Worm (Caenorhabditis elegans) whole organism, L1 larva: Measurements from ENCODE around the gene Y41E3.6.

ENCODE experiments used
- C04F5.9 ChIP-seq: sonication (generic microtip); optimal IDR thresholded peaks from 2 replicates; lab custom pipeline; 2016; ENCODE audit warnings: missing genetic modification characterization, missing compliant biosample characterization
- C16A3.4 ChIP-seq: fragments of 150-350 bp; optimal IDR thresholded peaks from 2 replicates; lab custom pipeline; 2014; ENCODE audit warnings: missing biosample characterization, missing genetic modification characterization
- F16B12.6 ChIP-seq: fragments of 150-350 bp; optimal IDR thresholded peaks from 2 replicates; lab custom pipeline; 2014; ENCODE audit warnings: missing biosample characterization, missing genetic modification characterization
- Y116A8C.19 ChIP-seq: sonication (generic microtip); optimal IDR thresholded peaks from 2 replicates; lab custom pipeline; 2016; ENCODE audit warnings: missing compliant biosample characterization, missing genetic modification characterization, borderline replicate concordance
- ama-1 ChIP-seq: fragments of 150-350 bp; optimal IDR thresholded peaks from 2 replicates; lab custom pipeline; 2014
- blmp-1 ChIP-seq: fragments of 150-350 bp; optimal IDR thresholded peaks from 2 replicates; lab custom pipeline; 2014; ENCODE audit warnings: missing biosample characterization, missing genetic modification characterization
- ceh-8 ChIP-seq: fragments of 200-800 bp; sonication (Bioruptor generic); optimal IDR thresholded peaks from 2 replicates; lab custom pipeline; 2018; ENCODE audit warnings: mild to moderate bottlenecking, missing genetic modification characterization, moderate library complexity, missing compliant biosample characterization
- ceh-82 ChIP-seq, 3 experiments: fragments of 150-350 bp in 1 of 3; sonication (generic microtip) in 2 of 3; optimal IDR thresholded peaks; 2 replicates each; lab custom pipeline; 2014 to 2017; ENCODE audit warnings: missing biosample characterization in 3 of 3, missing genetic modification characterization in 3 of 3
- ceh-90 ChIP-seq: sonication (generic microtip); optimal IDR thresholded peaks from 2 replicates; lab custom pipeline; 2016; ENCODE audit warnings: missing genetic modification characterization, missing compliant biosample characterization
- ces-1 ChIP-seq: fragments of 150-350 bp; optimal IDR thresholded peaks from 2 replicates; lab custom pipeline; 2014; ENCODE audit warnings: missing biosample characterization, missing genetic modification reagents, missing genetic modification characterization
- dpl-1 ChIP-seq, 3 experiments: fragments of 150-350 bp in 2 of 3; sonication (generic microtip) in 1 of 3; optimal IDR thresholded peaks; 2 replicates each; lab custom pipeline; 2014 to 2017; ENCODE audit warnings: missing biosample characterization in 3 of 3, missing genetic modification characterization in 3 of 3, missing genetic modification reagents in 3 of 3
- efl-1 ChIP-seq, 4 experiments: fragments of 150-350 bp; optimal IDR thresholded peaks in 3 of 4; peaks in 1 of 4; 1 replicate in 1 of 4; 2 replicates in 3 of 4; lab custom pipeline; 2014; ENCODE audit warnings: missing biosample characterization in 2 of 4, missing genetic modification characterization in 2 of 4, missing genetic modification reagents in 2 of 4
- efl-3 ChIP-seq: fragments of 200-800 bp; sonication (Bioruptor generic); optimal IDR thresholded peaks from 2 replicates; lab custom pipeline; 2018; ENCODE audit warnings: mild to moderate bottlenecking, missing genetic modification characterization, missing compliant biosample characterization
- egl-13 ChIP-seq: sonication (generic microtip); optimal IDR thresholded peaks from 2 replicates; lab custom pipeline; 2016; ENCODE audit warnings: missing genotype, missing genetic modification reagents, missing genetic modification characterization, missing compliant biosample characterization
- elt-3 ChIP-seq, 6 experiments: fragments of 150-350 bp in 1 of 6; sonication (generic microtip); optimal IDR thresholded peaks; 2 replicates each; lab custom pipeline; 2017 to 2018; ENCODE audit warnings: missing biosample characterization in 6 of 6, missing genetic modification characterization in 6 of 6, inconsistent platforms in 1 of 6
- ets-5 ChIP-seq: fragments of 200-800 bp; sonication (Bioruptor generic); IDR thresholded peaks from 2 replicates; pipeline ENCODE4 v1.3.6; 2022; ENCODE audit warnings: missing genetic modification characterization, missing compliant biosample characterization
- fkh-10 ChIP-seq: sonication (generic microtip); optimal IDR thresholded peaks from 2 replicates; lab custom pipeline; 2017; ENCODE audit warnings: missing biosample characterization, missing genetic modification reagents, missing genetic modification characterization
- fkh-4 ChIP-seq: sonication (generic microtip); optimal IDR thresholded peaks from 2 replicates; lab custom pipeline; 2016; ENCODE audit warnings: missing compliant biosample characterization, missing genetic modification characterization, borderline replicate concordance
- fkh-8 ChIP-seq: sonication (generic microtip); optimal IDR thresholded peaks from 2 replicates; lab custom pipeline; 2016; ENCODE audit warnings: mild to moderate bottlenecking, missing genetic modification characterization, missing compliant biosample characterization
- fos-1 ChIP-seq: fragments of 150-350 bp; optimal IDR thresholded peaks from 2 replicates; lab custom pipeline; 2014; ENCODE audit warnings: missing biosample characterization, missing genetic modification characterization
- hlh-17 ChIP-seq: fragments of 200-800 bp; sonication (Bioruptor generic); optimal IDR thresholded peaks from 2 replicates; lab custom pipeline; 2018; ENCODE audit warnings: missing genetic modification characterization, mild to moderate bottlenecking, missing compliant biosample characterization, moderate library complexity, borderline replicate concordance
- hlh-4 ChIP-seq: sonication (generic microtip); optimal IDR thresholded peaks from 2 replicates; lab custom pipeline; 2016; ENCODE audit warnings: mild to moderate bottlenecking, missing genetic modification characterization, missing compliant biosample characterization
- irx-1 ChIP-seq: sonication (generic microtip); optimal IDR thresholded peaks from 2 replicates; lab custom pipeline; 2016; ENCODE audit warnings: missing genetic modification characterization, missing compliant biosample characterization
- isw-1 ChIP-seq: fragments of 200-800 bp; sonication (Bioruptor generic); IDR thresholded peaks from 2 replicates; pipeline ENCODE4 v1.3.6; 2022; ENCODE audit warnings: missing genetic modification characterization, missing compliant biosample characterization
- lin-13 ChIP-seq: fragments of 150-350 bp; optimal IDR thresholded peaks from 2 replicates; lab custom pipeline; 2014; ENCODE audit warnings: missing biosample characterization, missing genetic modification reagents, missing genetic modification characterization
- lin-14 ChIP-seq: fragments of 200-800 bp; sonication (Bioruptor generic); optimal IDR thresholded peaks from 2 replicates; lab custom pipeline; 2018; ENCODE audit warnings: mild to moderate bottlenecking, missing genetic modification characterization, moderate library complexity, missing compliant biosample characterization
- lin-15B ChIP-seq: fragments of 150-350 bp; sonication (generic microtip); optimal IDR thresholded peaks from 3 replicates; lab custom pipeline; 2014; ENCODE audit warnings: missing biosample characterization, missing genetic modification characterization
- lir-3 ChIP-seq: sonication (generic microtip); optimal IDR thresholded peaks from 2 replicates; lab custom pipeline; 2016; ENCODE audit warnings: mild to moderate bottlenecking, missing genetic modification characterization, moderate library complexity, missing compliant biosample characterization; ENCODE audit not compliant: poor library complexity
- lsy-2 ChIP-seq, 2 experiments: fragments of 150-350 bp; optimal IDR thresholded peaks; 2 replicates each; lab custom pipeline; 2014; ENCODE audit warnings: missing biosample characterization in 2 of 2, missing genetic modification characterization in 2 of 2
- mep-1 ChIP-seq: fragments of 150-350 bp; optimal IDR thresholded peaks from 2 replicates; lab custom pipeline; 2014; ENCODE audit warnings: missing biosample characterization, missing genetic modification characterization
- nhr-19 ChIP-seq: fragments of 200-800 bp; sonication (Bioruptor generic); conservative IDR thresholded peaks from 2 replicates; pipeline ENCODE4 v1.3.6; 2022; ENCODE audit warnings: missing genetic modification characterization, missing compliant biosample characterization
- nhr-20 ChIP-seq: sonication (generic microtip); optimal IDR thresholded peaks from 2 replicates; lab custom pipeline; 2016; ENCODE audit warnings: mild to moderate bottlenecking, missing genetic modification characterization, missing compliant biosample characterization
- nhr-237 ChIP-seq: fragments of 150-350 bp; optimal IDR thresholded peaks from 2 replicates; lab custom pipeline; 2014; ENCODE audit warnings: missing biosample characterization, missing genetic modification characterization
- nhr-28 ChIP-seq: fragments of 150-350 bp; optimal IDR thresholded peaks from 2 replicates; lab custom pipeline; 2014; ENCODE audit warnings: missing biosample characterization, missing genetic modification characterization
- nhr-47 ChIP-seq: sonication (generic microtip); optimal IDR thresholded peaks from 2 replicates; lab custom pipeline; 2016; ENCODE audit warnings: mild to moderate bottlenecking, missing genetic modification characterization, moderate library complexity, missing compliant biosample characterization
- nhr-71 ChIP-seq: sonication (generic microtip); optimal IDR thresholded peaks from 2 replicates; lab custom pipeline; 2016; ENCODE audit warnings: mild to moderate bottlenecking, missing genetic modification characterization, moderate library complexity, missing compliant biosample characterization
- nhr-90 ChIP-seq: sonication (generic microtip); optimal IDR thresholded peaks from 2 replicates; lab custom pipeline; 2016; ENCODE audit warnings: mild to moderate bottlenecking, missing genetic modification characterization, missing compliant biosample characterization; ENCODE audit not compliant: poor library complexity
- pax-3 ChIP-seq: fragments of 200-800 bp; sonication (Bioruptor generic); optimal IDR thresholded peaks from 2 replicates; lab custom pipeline; 2018; ENCODE audit warnings: mild to moderate bottlenecking, missing genetic modification characterization, moderate library complexity, missing compliant biosample characterization
- rnt-1 ChIP-seq: sonication (generic microtip); optimal IDR thresholded peaks from 2 replicates; lab custom pipeline; 2016; ENCODE audit warnings: mild to moderate bottlenecking, missing genetic modification characterization, moderate library complexity, missing compliant biosample characterization
- skn-1 ChIP-seq: fragments of 150-350 bp; optimal IDR thresholded peaks from 2 replicates; lab custom pipeline; 2014; ENCODE audit warnings: missing biosample characterization, missing genetic modification characterization
- snu-23 ChIP-seq: sonication (generic microtip); optimal IDR thresholded peaks from 2 replicates; lab custom pipeline; 2016; ENCODE audit warnings: missing genetic modification characterization, missing compliant biosample characterization
- sox-4 ChIP-seq: sonication (generic microtip); optimal IDR thresholded peaks from 2 replicates; lab custom pipeline; 2016; ENCODE audit warnings: missing genetic modification characterization, missing compliant biosample characterization
- sup-37 ChIP-seq: fragments of 200-800 bp; sonication (Bioruptor generic); optimal IDR thresholded peaks from 2 replicates; lab custom pipeline; 2018; ENCODE audit warnings: mild to moderate bottlenecking, missing genetic modification characterization, missing compliant biosample characterization
- tbx-2 ChIP-seq: sonication (generic microtip); optimal IDR thresholded peaks from 2 replicates; lab custom pipeline; 2016; ENCODE audit warnings: missing genetic modification characterization, missing compliant biosample characterization
- tlp-1 ChIP-seq: fragments of 150-350 bp; optimal IDR thresholded peaks from 2 replicates; lab custom pipeline; 2014; ENCODE audit warnings: missing biosample characterization, missing genetic modification characterization
- unc-130 ChIP-seq: fragments of 150-350 bp; optimal IDR thresholded peaks from 2 replicates; lab custom pipeline; 2017; ENCODE audit warnings: missing biosample characterization, missing genetic modification characterization, inconsistent platforms
- unc-62 ChIP-seq: fragments of 150-350 bp; optimal IDR thresholded peaks from 2 replicates; lab custom pipeline; 2014; ENCODE audit warnings: missing biosample characterization, missing genetic modification reagents, missing genetic modification characterization
- unc-86 ChIP-seq: sonication (generic microtip); optimal IDR thresholded peaks from 2 replicates; lab custom pipeline; 2016; ENCODE audit warnings: missing genetic modification characterization, missing compliant biosample characterization
- unc-98 ChIP-seq: fragments of 200-800 bp; sonication (Bioruptor generic); IDR thresholded peaks from 2 replicates; pipeline ENCODE4 v1.3.6; 2022; ENCODE audit warnings: missing genetic modification characterization, missing compliant biosample characterization
- vab-15 ChIP-seq: sonication (generic microtip); optimal IDR thresholded peaks from 2 replicates; lab custom pipeline; 2017; ENCODE audit warnings: missing genotype, mild to moderate bottlenecking, missing genetic modification characterization, missing compliant biosample characterization
- xbp-1 ChIP-seq: sonication (generic microtip); optimal IDR thresholded peaks from 2 replicates; lab custom pipeline; 2016; ENCODE audit warnings: missing genetic modification characterization, missing compliant biosample characterization
- zag-1 ChIP-seq: fragments of 150-350 bp; optimal IDR thresholded peaks from 2 replicates; lab custom pipeline; 2014; ENCODE audit warnings: missing biosample characterization, missing genetic modification characterization
- zip-4 ChIP-seq: fragments of 200-800 bp; sonication (Bioruptor generic); optimal IDR thresholded peaks from 2 replicates; lab custom pipeline; 2018; ENCODE audit warnings: mild to moderate bottlenecking, missing genetic modification characterization, moderate library complexity, missing compliant biosample characterization

The Y41E3.6 gene

DNA sequence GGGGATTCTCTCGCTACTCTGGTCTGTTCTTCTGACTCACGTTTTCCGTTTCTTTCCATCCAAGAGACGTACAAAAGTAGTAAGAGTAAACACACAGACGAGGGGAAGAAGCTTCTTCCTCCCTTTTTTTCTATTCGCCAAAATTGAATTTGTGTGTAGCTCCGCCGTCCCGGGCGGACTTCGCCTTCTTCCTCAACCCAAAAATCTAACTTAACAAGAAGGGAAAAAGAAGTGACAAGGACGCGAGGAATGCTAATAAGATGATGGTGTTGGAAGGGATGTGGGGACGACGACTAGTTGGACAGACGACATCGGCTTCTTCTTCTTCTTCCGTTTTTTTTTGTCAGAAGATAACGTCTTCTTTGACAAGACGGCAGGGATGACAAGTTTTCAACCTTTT is 10.4 kb downstream of the Y41E3.6 start:
- peak; percentile 90 for TF ChIP-seq ces-1
- no peak for TF ChIP-seq unc-62 (GFP tag; lab: Kevin White, UChicago)
- TF ChIP-seq unc-98, result no peak
- peak; percentile 16 for TF ChIP-seq nhr-47 (tag; lab: Kevin White, UChicago)
- peak; percentile 46 for TF ChIP-seq tbx-2
- peak; percentile 5 for TF ChIP-seq snu-23 (GFP tag; lab: Kevin White, UChicago)
- TF ChIP-seq xbp-1 (tag; lab: Kevin White, UChicago), result no peak
- peak in 1 of 3 experiments; percentile 17 for TF ChIP-seq ceh-82 (tag; optimal IDR thresholded peaks at IDR 0.05; lab: Kevin White, UChicago)
- TF ChIP-seq tlp-1 (tag; lab: Kevin White, UChicago), result no peak
- TF ChIP-seq hlh-17 (GFP tag; lab: Kevin White, UChicago), result no peak
- peak; percentile 15 for TF ChIP-seq mep-1
- TF ChIP-seq Y116A8C.19, result no peak
- TF ChIP-seq lin-14 (GFP tag; lab: Kevin White, UChicago), result peak; percentile 93
- TF ChIP-seq sox-4 (tag; lab: Kevin White, UChicago), result no peak
- no peak for TF ChIP-seq skn-1
- no peak for TF ChIP-seq pax-3 (tag; lab: Kevin White, UChicago)
- TF ChIP-seq nhr-71 (tag; lab: Kevin White, UChicago), result peak; percentile 42
- peak; percentile 15 for TF ChIP-seq irx-1 (tag; lab: Kevin White, UChicago)
- no peak for TF ChIP-seq rnt-1 (tag; lab: Kevin White, UChicago)
- TF ChIP-seq vab-15 (tag; lab: Kevin White, UChicago), result no peak
- TF ChIP-seq fkh-4 (tag; lab: Kevin White, UChicago), result no peak
- no peak for TF ChIP-seq nhr-237 (tag; lab: Kevin White, UChicago)
- no peak for TF ChIP-seq nhr-19 (GFP tag; lab: Robert Waterston, UW)
- no peak for TF ChIP-seq lin-15B (tag; lab: Kevin White, UChicago)
- no peak for TF ChIP-seq ama-1 (lab: Kevin White, UChicago)
- peak in 1 of 2 experiments; percentile 7 for TF ChIP-seq efl-1 (optimal IDR thresholded peaks at IDR 0.05; lab: Kevin White, UChicago)
- no peak for TF ChIP-seq efl-1 (GFP tag; optimal IDR thresholded peaks at IDR 0.05 in 1 of 2; lab: Kevin White, UChicago)
- TF ChIP-seq lin-13 (GFP tag; lab: Kevin White, UChicago), result no peak
- no peak for TF ChIP-seq ets-5 (GFP tag; lab: Robert Waterston, UW)
- TF ChIP-seq ceh-90 (tag; lab: Kevin White, UChicago), result no peak
- TF ChIP-seq zag-1 (tag; lab: Kevin White, UChicago), result no peak
- no peak for TF ChIP-seq lir-3
- no peak for TF ChIP-seq nhr-28 (tag; lab: Kevin White, UChicago)
- TF ChIP-seq fos-1, result no peak
- no peak for TF ChIP-seq nhr-90 (tag; lab: Kevin White, UChicago)
- no peak for TF ChIP-seq blmp-1
- no peak for TF ChIP-seq sup-37 (GFP tag; lab: Kevin White, UChicago)
- no peak for TF ChIP-seq zip-4 (GFP tag; lab: Kevin White, UChicago)
- no peak for TF ChIP-seq ceh-8 (GFP tag; lab: Kevin White, UChicago)
- TF ChIP-seq unc-130 (tag; lab: Kevin White, UChicago), result no peak
- TF ChIP-seq fkh-8 (tag; lab: Kevin White, UChicago), result no peak
- no peak for TF ChIP-seq F16B12.6
- no peak for TF ChIP-seq C04F5.9 (tag; lab: Kevin White, UChicago)
- TF ChIP-seq unc-86 (tag; lab: Kevin White, UChicago), result no peak
- no peak for TF ChIP-seq nhr-20
- TF ChIP-seq hlh-4 (tag; lab: Kevin White, UChicago), result no peak
- TF ChIP-seq isw-1 (GFP tag; lab: Robert Waterston, UW), result peak; percentile 25; the same call in 1 of the 2 replicates
- peak; percentile 94 for TF ChIP-seq fkh-10 (GFP tag; lab: Kevin White, UChicago)
- TF ChIP-seq egl-13 (tag; lab: Kevin White, UChicago), result no peak
- no peak for TF ChIP-seq efl-3
- TF ChIP-seq elt-3 (tag; optimal IDR thresholded peaks at IDR 0.05; lab: Kevin White, UChicago), result no peak
- TF ChIP-seq C16A3.4 (tag; lab: Kevin White, UChicago), result no peak
- peak in 1 of 2 experiments; percentile 19 for TF ChIP-seq lsy-2 (tag; optimal IDR thresholded peaks at IDR 0.05; lab: Kevin White, UChicago)
- no peak for TF ChIP-seq dpl-1 (GFP tag; optimal IDR thresholded peaks at IDR 0.05; lab: Kevin White, UChicago)
